Fruit fly (Drosophila melanogaster) whole organism, wandering third instar larva: ENCODE data around the gene JhI-21.

Source experiments
- HLH106 ChIP-seq: fragments of 200-800 bp; optimal IDR thresholded peaks from 3 replicates; lab custom pipeline; 2019; ENCODE audit warnings: missing biosample characterization, mild to moderate bottlenecking, missing genetic modification characterization, moderate library complexity
- Hr78 ChIP-seq: fragments of >200 bp; optimal IDR thresholded peaks from 2 replicates; lab custom pipeline; 2017; ENCODE audit warnings: missing biosample characterization, missing genetic modification characterization
- Jra ChIP-seq: sonication (Bioruptor generic); optimal IDR thresholded peaks from 2 replicates; lab custom pipeline; 2016; ENCODE audit warnings: missing biosample characterization, missing genetic modification characterization
- foxo ChIP-seq, 2 experiments: fragments of 200-800 bp; sonication (Bioruptor generic); optimal IDR thresholded peaks; 2 replicates in 1 of 2; 3 replicates in 1 of 2; lab custom pipeline; 2016 to 2017; ENCODE audit warnings: missing biosample characterization in 2 of 2, missing genetic modification characterization in 2 of 2
- fru ChIP-seq: fragments of 200-800 bp; sonication (Bioruptor generic); optimal IDR thresholded peaks from 3 replicates; lab custom pipeline; 2016; ENCODE audit warnings: missing biosample characterization, mild to moderate bottlenecking, missing genetic modification characterization

DNA sequence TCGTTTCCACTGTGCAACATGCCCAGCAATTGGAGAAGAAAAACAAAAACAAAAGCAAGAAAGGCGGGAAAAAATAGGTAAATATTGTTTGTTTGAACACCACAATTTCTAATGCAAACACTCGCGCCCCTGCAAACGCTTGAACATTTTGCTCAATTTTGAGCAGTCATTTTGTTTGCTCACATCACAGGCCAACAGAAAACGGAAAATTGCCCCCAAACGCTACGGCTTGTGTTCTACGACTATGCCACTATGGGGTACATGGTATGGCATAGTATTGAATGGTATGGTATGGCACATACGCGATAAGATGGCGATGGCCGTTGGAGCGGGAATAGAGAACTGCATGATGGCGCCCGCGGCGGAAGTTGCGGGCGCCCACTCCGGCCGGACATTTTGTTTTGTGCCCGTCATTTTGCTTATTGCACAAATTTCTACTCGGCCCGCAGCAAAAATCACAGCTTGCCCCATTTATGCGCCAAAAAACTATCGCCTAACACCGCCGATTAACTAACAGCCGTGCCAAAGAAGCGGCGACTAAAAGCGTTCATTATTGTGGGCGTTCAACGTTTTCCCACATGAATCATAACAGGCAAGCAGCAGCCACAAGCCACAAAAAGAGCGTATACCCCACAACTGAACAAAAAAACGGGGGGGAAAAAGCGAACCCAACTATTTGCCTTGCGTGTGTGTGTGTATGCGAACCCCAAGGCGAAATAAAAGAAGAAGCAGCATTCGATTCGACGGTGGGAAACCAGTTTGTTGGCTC, 51.4 kb downstream of the JhI-21 start:
- TF ChIP-seq HLH106 = no peak
- TF ChIP-seq fru (GFP tag; lab: Kevin White, UChicago) = no peak
- peak in 1 of 2 experiments; percentile 22 for TF ChIP-seq foxo (GFP tag; optimal IDR thresholded peaks at IDR 0.05; lab: Kevin White, UChicago)
- TF ChIP-seq Jra (GFP tag; lab: Kevin White, UChicago) = no peak
- TF ChIP-seq Hr78 (GFP tag; lab: Kevin White, UChicago) = no peak
